Fruit fly (Drosophila melanogaster): ENCODE results near the gene CG17272.

CG17272 gene

DNA sequence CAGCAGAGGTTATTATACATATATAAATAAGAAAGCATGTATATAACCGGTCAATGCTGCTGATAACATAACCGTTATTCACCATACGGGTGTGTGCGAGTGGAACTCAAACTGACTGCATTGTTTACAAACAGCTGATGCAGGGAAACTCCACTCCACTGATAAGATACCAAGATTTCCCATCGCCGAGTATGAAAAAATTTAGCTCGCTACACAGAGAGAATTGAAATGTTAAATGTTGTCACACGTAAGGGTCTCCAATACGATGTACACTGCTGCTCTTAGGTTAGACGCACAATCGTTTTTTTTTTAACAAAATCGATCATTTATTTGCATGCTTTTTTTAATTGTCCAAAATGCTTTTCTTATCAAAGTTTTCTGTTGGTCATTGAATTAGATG lies 9.6 kb upstream of the CG17272 start (continued):
- peak; percentile 14 for TF ChIP-seq CG17385 (GFP tag; optimal IDR thresholded peaks at IDR 0.05)
- TF ChIP-seq ham (GFP tag; IDR thresholded peaks at IDR 0.05) = no peak
- TF ChIP-seq CG6765 (GFP tag; optimal IDR thresholded peaks at IDR 0.05) = no peak
- TF ChIP-seq lbe (GFP tag; optimal IDR thresholded peaks at IDR 0.05) = no peak
- peak; percentile 11 for TF ChIP-seq Hsf (GFP tag; optimal IDR thresholded peaks at IDR 0.05)
- peak; percentile 22 for TF ChIP-seq chn (GFP tag; optimal IDR thresholded peaks at IDR 0.05)
- TF ChIP-seq Sox102F (GFP tag; optimal IDR thresholded peaks at IDR 0.05) = peak; percentile 61
- no peak for TF ChIP-seq ERR (GFP tag; optimal IDR thresholded peaks at IDR 0.05)
- TF ChIP-seq nmo (GFP tag; optimal IDR thresholded peaks at IDR 0.05) = peak; percentile 22
- peak; percentile 83 for TF ChIP-seq z (GFP tag; IDR thresholded peaks at IDR 0.05)
- peak; percentile 29; the same call in 1 of the 2 replicates for TF ChIP-seq sim (GFP tag; IDR thresholded peaks at IDR 0.05)
- peak; percentile 41 for TF ChIP-seq Med (GFP tag)
- TF ChIP-seq CG10462 (GFP tag; optimal IDR thresholded peaks at IDR 0.05) = no peak
- TF ChIP-seq Atf-2 (GFP tag; optimal IDR thresholded peaks at IDR 0.05) = peak; percentile 2
- peak; percentile 38; the same call in 1 of the 2 replicates for TF ChIP-seq Ptx1 (GFP tag; IDR thresholded peaks at IDR 0.05)
- TF ChIP-seq CG9932 (GFP tag; IDR thresholded peaks at IDR 0.05) = no peak
- no peak for TF ChIP-seq CG11560 (tag; IDR thresholded peaks at IDR 0.05)
- TF ChIP-seq slbo (GFP tag; IDR thresholded peaks at IDR 0.05) = peak; percentile 62; the same call in 1 of the 2 replicates
- no peak for TF ChIP-seq Abd-B (GFP tag; optimal IDR thresholded peaks at IDR 0.05)
- no peak for TF ChIP-seq CG34376 (GFP tag; optimal IDR thresholded peaks at IDR 0.05)
- no peak for TF ChIP-seq eyg (GFP tag; optimal IDR thresholded peaks at IDR 0.05)
- TF ChIP-seq az2 (GFP tag; optimal IDR thresholded peaks at IDR 0.05) = peak; percentile 57
- TF ChIP-seq prd (optimal IDR thresholded peaks at IDR 0.05) = no peak
- 0 out of 3 replicates have a peak, but pooled peaks have one; percentile 23 for TF ChIP-seq prd (GFP tag; IDR thresholded peaks at IDR 0.05)
- TF ChIP-seq Hmr (GFP tag; optimal IDR thresholded peaks at IDR 0.05) = no peak
- TF ChIP-seq pan (optimal IDR thresholded peaks at IDR 0.05) = no peak
- TF ChIP-seq pan (GFP tag; optimal IDR thresholded peaks at IDR 0.05 in 1 of 2, IDR thresholded peaks at IDR 0.05 in 1 of 2) = peak in 1 of 2 experiments; percentile 25
- no peak for TF ChIP-seq tna (GFP tag; IDR thresholded peaks at IDR 0.05; ENCODE audit: partially characterized antibody)
- TF ChIP-seq dan (GFP tag; IDR thresholded peaks at IDR 0.05) = no peak
- peak; percentile 32; the same call in 1 of the 2 replicates for TF ChIP-seq Atf6 (GFP tag; IDR thresholded peaks at IDR 0.05)
- no peak for TF ChIP-seq CG10543 (GFP tag; optimal IDR thresholded peaks at IDR 0.05)
- no peak for TF ChIP-seq vfl (GFP tag; optimal IDR thresholded peaks at IDR 0.05)
- no peak for TF ChIP-seq ewg (GFP tag; optimal IDR thresholded peaks at IDR 0.05)
- TF ChIP-seq Xrp1 (GFP tag; IDR thresholded peaks at IDR 0.05) = no peak
- no peak for TF ChIP-seq CG1024 (GFP tag; IDR thresholded peaks at IDR 0.05)
- peak; percentile 2 for TF ChIP-seq Myb (GFP tag; optimal IDR thresholded peaks at IDR 0.05)
- TF ChIP-seq dmrt11E (tag; optimal IDR thresholded peaks at IDR 0.05) = no peak
- TF ChIP-seq CG31365 (tag; optimal IDR thresholded peaks at IDR 0.05) = no peak
- TF ChIP-seq luna (GFP tag; optimal IDR thresholded peaks at IDR 0.05) = no peak
- TF ChIP-seq CG18262 (tag; optimal IDR thresholded peaks at IDR 0.05) = peak; percentile 8
- peak; percentile 36 for TF ChIP-seq slp2 (GFP tag; optimal IDR thresholded peaks at IDR 0.05)
- TF ChIP-seq B-H1 (GFP tag; IDR thresholded peaks at IDR 0.05) = no peak
- no peak for TF ChIP-seq CG10431 (GFP tag; optimal IDR thresholded peaks at IDR 0.05)
- TF ChIP-seq CG8290 (GFP tag; optimal IDR thresholded peaks at IDR 0.05) = no peak
- no peak for TF ChIP-seq CG8290 (tag; optimal IDR thresholded peaks at IDR 0.05)
- no peak for TF ChIP-seq Max (GFP tag; optimal IDR thresholded peaks at IDR 0.05)
- peak; percentile 30 for TF ChIP-seq Oli (tag; optimal IDR thresholded peaks at IDR 0.05)
- peak; percentile 48; the same call in 1 of the 2 replicates for TF ChIP-seq stc (GFP tag; IDR thresholded peaks at IDR 0.05)
- no peak for TF ChIP-seq TFAM (GFP tag; optimal IDR thresholded peaks at IDR 0.05)
- TF ChIP-seq CG14441 (GFP tag; IDR thresholded peaks at IDR 0.05) = peak; percentile 40; the same call in 1 of the 2 replicates
- TF ChIP-seq shn (GFP tag; optimal IDR thresholded peaks at IDR 0.05) = peak; percentile 18
- peak; percentile 54 for TF ChIP-seq Xbp1 (GFP tag; optimal IDR thresholded peaks at IDR 0.05)
- TF ChIP-seq ATbp (GFP tag; optimal IDR thresholded peaks at IDR 0.05) = peak; percentile 10
